Fruit fly (Drosophila melanogaster) whole organism, embryonic: ENCODE results near the gene CG5021.

Experiments used
- Adf1 ChIP-seq: fragments of 200-800 bp; sonication (Bioruptor generic); IDR thresholded peaks from 2 replicates; pipeline ENCODE4 v1.3.6; 2022; ENCODE audit warnings: missing biosample characterization, missing genetic modification characterization
- CG10321 ChIP-seq: fragments of 200-800 bp; sonication (Bioruptor generic); IDR thresholded peaks from 2 replicates; pipeline ENCODE4 v1.3.6; 2022; ENCODE audit warnings: missing biosample characterization, missing genetic modification characterization
- CG11695 ChIP-seq: fragments of 200-800 bp; sonication (Bioruptor generic); IDR thresholded peaks from 3 replicates; pipeline ENCODE4 v1.3.6; 2022; ENCODE audit warnings: missing biosample characterization, missing genetic modification characterization
- CG12219 ChIP-seq: fragments of 200-800 bp; sonication (Bioruptor generic); optimal IDR thresholded peaks from 3 replicates; lab custom pipeline; 2018; ENCODE audit warnings: missing biosample characterization, mild to moderate bottlenecking, missing genetic modification characterization
- CG12299 ChIP-seq: fragments of 200-800 bp; sonication (Bioruptor generic); optimal IDR thresholded peaks from 2 replicates; lab custom pipeline; 2018; ENCODE audit warnings: missing biosample characterization, mild to moderate bottlenecking, missing genetic modification characterization
- CG12769 ChIP-seq: fragments of 200-800 bp; sonication (Bioruptor generic); optimal IDR thresholded peaks from 2 replicates; lab custom pipeline; 2019; ENCODE audit warnings: missing biosample characterization, mild to moderate bottlenecking, missing genetic modification characterization, moderate library complexity
- CG13287 ChIP-seq: fragments of 200-800 bp; sonication (Bioruptor generic); IDR thresholded peaks from 2 replicates; pipeline ENCODE4 v1.3.6; 2022; ENCODE audit warnings: missing biosample characterization, missing genetic modification characterization; ENCODE audit not compliant: partially characterized antibody
- CG16813 ChIP-seq: fragments of 200-800 bp; sonication (Bioruptor generic); IDR thresholded peaks from 3 replicates; pipeline ENCODE4 v1.3.6; 2022; ENCODE audit warnings: missing biosample characterization, missing genetic modification characterization; ENCODE audit not compliant: partially characterized antibody
- CG17328 ChIP-seq: fragments of 200-800 bp; sonication (Bioruptor generic); IDR thresholded peaks from 2 replicates; pipeline ENCODE4 v1.3.6; 2022; ENCODE audit warnings: missing biosample characterization, missing genetic modification characterization
- CG17361 ChIP-seq: fragments of 200-800 bp; sonication (Bioruptor generic); IDR thresholded peaks from 3 replicates; pipeline ENCODE4 v1.3.6; 2022; ENCODE audit warnings: missing biosample characterization, missing genetic modification characterization
- CG1792 ChIP-seq: fragments of 200-800 bp; sonication (Bioruptor generic); optimal IDR thresholded peaks from 2 replicates; lab custom pipeline; 2016; ENCODE audit warnings: missing biosample characterization, missing genetic modification characterization
- CG30403 ChIP-seq: fragments of 200-800 bp; sonication (Bioruptor generic); optimal IDR thresholded peaks from 3 replicates; lab custom pipeline; 2016; ENCODE audit warnings: missing biosample characterization, missing genetic modification characterization
- CG4328 ChIP-seq: fragments of 200-800 bp; sonication (Bioruptor generic); optimal IDR thresholded peaks from 3 replicates; lab custom pipeline; 2017; ENCODE audit warnings: missing biosample characterization, missing genetic modification reagents, missing genetic modification characterization
- CG4820 ChIP-seq: fragments of 200-800 bp; sonication (Bioruptor generic); optimal IDR thresholded peaks from 3 replicates; lab custom pipeline; 2016; ENCODE audit warnings: missing biosample characterization, missing genetic modification characterization
- CG5245 ChIP-seq: fragments of 200-800 bp; sonication (Bioruptor generic); optimal IDR thresholded peaks from 3 replicates; lab custom pipeline; 2016; ENCODE audit warnings: missing biosample characterization, missing genetic modification characterization
- CG6683 ChIP-seq: fragments of 200-800 bp; sonication (Bioruptor generic); optimal IDR thresholded peaks from 2 replicates; lab custom pipeline; 2017; ENCODE audit warnings: missing biosample characterization, mild to moderate bottlenecking, missing genetic modification characterization, missing genetic modification reagents
- CG7357 ChIP-seq: fragments of 200-800 bp; sonication (Bioruptor generic); IDR thresholded peaks from 3 replicates; pipeline ENCODE4 v1.3.6; 2022; ENCODE audit warnings: missing biosample characterization, missing genetic modification characterization
- CG7745 ChIP-seq: fragments of 200-800 bp; sonication (Bioruptor generic); optimal IDR thresholded peaks from 2 replicates; lab custom pipeline; 2018; ENCODE audit warnings: missing biosample characterization, mild to moderate bottlenecking, missing genetic modification characterization, moderate library complexity
- Camta ChIP-seq: fragments of 200-800 bp; sonication (Bioruptor generic); optimal IDR thresholded peaks from 2 replicates; lab custom pipeline; 2016; ENCODE audit warnings: missing biosample characterization, missing genetic modification characterization
- Chrac-16 ChIP-seq: fragments of 200-800 bp; sonication (Bioruptor generic); optimal IDR thresholded peaks from 3 replicates; lab custom pipeline; 2016; ENCODE audit warnings: missing biosample characterization, missing genetic modification characterization
- Dad ChIP-seq: fragments of 200-800 bp; sonication (Bioruptor generic); optimal IDR thresholded peaks from 3 replicates; lab custom pipeline; 2016; ENCODE audit warnings: missing biosample characterization, missing genetic modification characterization
- Eip74EF ChIP-seq, 2 experiments: fragments of 200-800 bp in 1 of 2; fragments of >200 bp in 1 of 2; sonication (Bioruptor generic) in 1 of 2; optimal IDR thresholded peaks; 2 replicates each; lab custom pipeline; 2017 to 2019; ENCODE audit warnings: missing biosample characterization in 2 of 2, missing genetic modification characterization in 2 of 2, mild to moderate bottlenecking in 1 of 2, moderate library complexity in 1 of 2
- Fer1 ChIP-seq: fragments of 200-800 bp; sonication (Bioruptor generic); optimal IDR thresholded peaks from 2 replicates; lab custom pipeline; 2017; ENCODE audit warnings: missing biosample characterization, mild to moderate bottlenecking, missing genetic modification characterization
- H15 ChIP-seq: fragments of 200-800 bp; sonication (Bioruptor generic); IDR thresholded peaks from 3 replicates; pipeline ENCODE4 v1.3.6; 2022; ENCODE audit warnings: missing biosample characterization, missing genetic modification characterization
- Hr78 ChIP-seq, 2 experiments: fragments of 200-800 bp in 1 of 2; fragments of >200 bp in 1 of 2; sonication (Bioruptor generic) in 1 of 2; optimal IDR thresholded peaks; 2 replicates each; lab custom pipeline; 2017 to 2019; ENCODE audit warnings: missing biosample characterization in 2 of 2, missing genetic modification characterization in 2 of 2, mild to moderate bottlenecking in 1 of 2, moderate library complexity in 1 of 2
- Hsf ChIP-seq: fragments of 200-800 bp; sonication (Bioruptor generic); optimal IDR thresholded peaks from 3 replicates; lab custom pipeline; 2016; ENCODE audit warnings: missing biosample characterization, missing genetic modification characterization
- Lhr ChIP-seq: fragments of 200-800 bp; sonication (Bioruptor generic); optimal IDR thresholded peaks from 3 replicates; lab custom pipeline; 2017; ENCODE audit warnings: mild to moderate bottlenecking, missing biosample characterization, missing genetic modification reagents, missing genetic modification characterization
- Med ChIP-seq: fragments of 200-800 bp; sonication (Bioruptor generic); peaks from one replicate; lab custom pipeline; 2016; ENCODE audit warnings: missing biosample characterization, missing genetic modification characterization, mild to moderate bottlenecking, inconsistent platforms, moderate library complexity
- NK7.1 ChIP-seq: fragments of 200-800 bp; sonication (Bioruptor generic); optimal IDR thresholded peaks from 3 replicates; lab custom pipeline; 2016; ENCODE audit warnings: missing biosample characterization, missing genetic modification characterization
- Opbp ChIP-seq: fragments of 200-800 bp; sonication (Bioruptor generic); IDR thresholded peaks from 3 replicates; pipeline ENCODE4 v1.3.6; 2022; ENCODE audit warnings: missing biosample characterization, missing genetic modification characterization; ENCODE audit not compliant: partially characterized antibody
- Six4 ChIP-seq: fragments of 200-800 bp; sonication (Bioruptor generic); optimal IDR thresholded peaks from 2 replicates; lab custom pipeline; 2016; ENCODE audit warnings: missing biosample characterization, missing genetic modification characterization
- ash1 ChIP-seq: fragments of 200-800 bp; sonication (Bioruptor generic); optimal IDR thresholded peaks from 2 replicates; lab custom pipeline; 2018; ENCODE audit warnings: missing biosample characterization, mild to moderate bottlenecking, missing genetic modification characterization
- bbx ChIP-seq: fragments of 200-800 bp; sonication (Bioruptor generic); IDR thresholded peaks from 2 replicates; pipeline ENCODE4 v1.3.6; 2022; ENCODE audit warnings: missing biosample characterization, missing genetic modification characterization; ENCODE audit not compliant: partially characterized antibody
- cas ChIP-seq: fragments of 200-800 bp; sonication (Bioruptor generic); IDR thresholded peaks from 2 replicates; pipeline ENCODE4 v1.3.6; 2022; ENCODE audit warnings: missing biosample characterization, missing genetic modification characterization
- exex ChIP-seq: fragments of 200-800 bp; sonication (Bioruptor generic); optimal IDR thresholded peaks from 4 replicates; lab custom pipeline; 2018; ENCODE audit warnings: missing biosample characterization, mild to moderate bottlenecking, missing genetic modification characterization, moderate library complexity
- gsb ChIP-seq: fragments of 200-800 bp; sonication (Bioruptor generic); IDR thresholded peaks from 2 replicates; pipeline ENCODE4 v1.3.6; 2022; ENCODE audit warnings: missing biosample characterization, missing genetic modification characterization
- hkb ChIP-seq, 2 experiments: fragments of 200-800 bp in 1 of 2; fragments of >200 bp in 1 of 2; sonication (Bioruptor generic) in 1 of 2; IDR thresholded peaks in 1 of 2; optimal IDR thresholded peaks in 1 of 2; 2 replicates each; pipeline versions ENCODE4 v1.3.6 to Lab custom; 2017 to 2022; ENCODE audit warnings: missing biosample characterization in 1 of 2, missing genetic modification characterization in 1 of 2
- lmd ChIP-seq: fragments of 200-800 bp; sonication (Bioruptor generic); IDR thresholded peaks from 2 replicates; pipeline ENCODE4 v1.3.6; 2022; ENCODE audit warnings: missing biosample characterization, missing genetic modification characterization
- lov ChIP-seq, 2 experiments: fragments of 200-800 bp in 1 of 2; fragments of >200 bp in 1 of 2; sonication (Bioruptor generic) in 1 of 2; IDR thresholded peaks in 1 of 2; optimal IDR thresholded peaks in 1 of 2; 2 replicates in 1 of 2; 3 replicates in 1 of 2; pipeline versions ENCODE4 v1.3.6 to Lab custom; 2017 to 2022; ENCODE audit warnings: missing biosample characterization in 1 of 2, missing genetic modification characterization in 1 of 2
- pho ChIP-seq: fragments of 200-800 bp; sonication (Bioruptor generic); optimal IDR thresholded peaks from 2 replicates; lab custom pipeline; 2016; ENCODE audit warnings: missing biosample characterization, missing genetic modification characterization
- phol ChIP-seq: fragments of 200-800 bp; sonication (Bioruptor generic); optimal IDR thresholded peaks from 3 replicates; lab custom pipeline; 2018; ENCODE audit warnings: missing biosample characterization, mild to moderate bottlenecking, missing genetic modification characterization, moderate library complexity
- shn ChIP-seq: fragments of 200-800 bp; sonication (Bioruptor generic); optimal IDR thresholded peaks from 3 replicates; lab custom pipeline; 2016; ENCODE audit warnings: missing biosample characterization, missing genetic modification characterization
- sisA ChIP-seq: fragments of 200-800 bp; sonication (Bioruptor generic); IDR thresholded peaks from 2 replicates; pipeline ENCODE4 v1.3.6; 2022; ENCODE audit warnings: missing biosample characterization, missing genetic modification characterization
- tap ChIP-seq: fragments of 200-800 bp; optimal IDR thresholded peaks from 3 replicates; lab custom pipeline; 2019; ENCODE audit warnings: missing biosample characterization, mild to moderate bottlenecking, missing genetic modification characterization, moderate library complexity
- tio ChIP-seq: fragments of 200-800 bp; sonication (Bioruptor generic); optimal IDR thresholded peaks from 2 replicates; lab custom pipeline; 2017; ENCODE audit warnings: missing biosample characterization, missing genetic modification characterization, inconsistent platforms
- toy ChIP-seq: fragments of 200-800 bp; sonication (Bioruptor generic); IDR thresholded peaks from 2 replicates; pipeline ENCODE4 v1.3.6; 2022; ENCODE audit warnings: missing biosample characterization, missing genetic modification characterization
- twi ChIP-seq: fragments of 200-800 bp; optimal IDR thresholded peaks from 2 replicates; lab custom pipeline; 2019; ENCODE audit warnings: missing biosample characterization, mild to moderate bottlenecking, missing genetic modification characterization, moderate library complexity
- zfh1 ChIP-seq: fragments of 200-800 bp; sonication (Bioruptor generic); IDR thresholded peaks from 3 replicates; pipeline ENCODE4 v1.3.6; 2022; ENCODE audit warnings: missing biosample characterization, missing genetic modification characterization

CG5021 gene

dm6 chr3L:8996899-8997685 lies 30.5 kb downstream of the CG5021 start (continued):
- TF ChIP-seq zfh1 (GFP tag; lab: Robert Waterston, UW) = 0 out of 3 replicates have a peak, but pooled peaks have one; percentile 15
- TF ChIP-seq CG6683 (GFP tag; lab: Kevin White, UChicago) = no peak
- peak; percentile 44; the same call in 2 of the 3 replicates for TF ChIP-seq Opbp
- no peak for TF ChIP-seq H15 (GFP tag; lab: Robert Waterston, UW)
- no peak for TF ChIP-seq gsb (GFP tag; lab: Robert Waterston, UW)
- no peak for TF ChIP-seq CG5245
- no peak for TF ChIP-seq exex (tag; lab: Kevin White, UChicago)
- no peak for TF ChIP-seq bbx (GFP tag; lab: Robert Waterston, UW)
- no peak for TF ChIP-seq CG1792
- no peak for TF ChIP-seq CG12769 (tag; lab: Kevin White, UChicago)
- no peak for TF ChIP-seq CG7745 (tag; lab: Kevin White, UChicago)
- TF ChIP-seq lmd (GFP tag; lab: Robert Waterston, UW) = no peak
- TF ChIP-seq Med (GFP tag; lab: Kevin White, UChicago) = peak; percentile 75
- no peak for TF ChIP-seq CG11695 (GFP tag; lab: Robert Waterston, UW)
- TF ChIP-seq shn (GFP tag; lab: Kevin White, UChicago) = no peak
- TF ChIP-seq CG12299 (tag; lab: Kevin White, UChicago) = no peak
- no peak for TF ChIP-seq CG7357 (GFP tag; lab: Robert Waterston, UW)
- no peak for TF ChIP-seq Camta (GFP tag; lab: Kevin White, UChicago)
- no peak for TF ChIP-seq tio (GFP tag; lab: Kevin White, UChicago)
- TF ChIP-seq Adf1 (GFP tag; lab: Robert Waterston, UW) = peak; percentile 5; the same call in 1 of the 2 replicates
- TF ChIP-seq CG4328 (GFP tag; lab: Kevin White, UChicago) = no peak
- no peak for TF ChIP-seq CG16813
- TF ChIP-seq pho (GFP tag; lab: Kevin White, UChicago) = no peak
- TF ChIP-seq sisA (GFP tag; lab: Robert Waterston, UW) = no peak
- TF ChIP-seq CG17361 (GFP tag; lab: Robert Waterston, UW) = no peak
- TF ChIP-seq tap (tag; lab: Kevin White, UChicago) = no peak
- TF ChIP-seq CG12219 (GFP tag; lab: Kevin White, UChicago) = no peak
- TF ChIP-seq CG4820 (GFP tag; lab: Kevin White, UChicago) = no peak
- TF ChIP-seq Chrac-16 (GFP tag; lab: Kevin White, UChicago) = no peak
- TF ChIP-seq Lhr = no peak
- no peak for TF ChIP-seq CG10321 (GFP tag; lab: Robert Waterston, UW)
- TF ChIP-seq CG13287 (GFP tag; lab: Robert Waterston, UW) = no peak
- no peak for TF ChIP-seq ash1 (GFP tag; lab: Kevin White, UChicago)
- TF ChIP-seq lov (optimal IDR thresholded peaks at IDR 0.05; lab: Kevin White, UChicago) = no peak
- TF ChIP-seq lov (GFP tag; IDR thresholded peaks at IDR 0.05; lab: Robert Waterston, UW) = 0 out of 3 replicates have a peak, but pooled peaks have one; percentile 48
- TF ChIP-seq phol (tag; lab: Kevin White, UChicago) = no peak
- no peak for TF ChIP-seq Dad (GFP tag; lab: Kevin White, UChicago)
- TF ChIP-seq Fer1 (GFP tag; lab: Kevin White, UChicago) = no peak
- TF ChIP-seq Hsf (GFP tag; lab: Kevin White, UChicago) = no peak
- no peak for TF ChIP-seq NK7.1 (GFP tag; lab: Kevin White, UChicago)
- no peak for TF ChIP-seq CG17328 (GFP tag; lab: Robert Waterston, UW)
- TF ChIP-seq CG30403 (GFP tag; lab: Kevin White, UChicago) = no peak
- no peak for TF ChIP-seq Eip74EF (GFP tag; optimal IDR thresholded peaks at IDR 0.05; lab: Kevin White, UChicago)
- no peak for TF ChIP-seq toy (GFP tag; lab: Robert Waterston, UW)
- no peak for TF ChIP-seq cas (GFP tag; lab: Robert Waterston, UW)
- TF ChIP-seq Six4 = no peak
- TF ChIP-seq Hr78 (GFP tag; optimal IDR thresholded peaks at IDR 0.05; lab: Kevin White, UChicago) = no peak
- no peak for TF ChIP-seq hkb (optimal IDR thresholded peaks at IDR 0.05; lab: Kevin White, UChicago)
- 0 out of 2 replicates have a peak, but pooled peaks have one; percentile 24 for TF ChIP-seq hkb (GFP tag; IDR thresholded peaks at IDR 0.05; lab: Robert Waterston, UW)
- TF ChIP-seq twi (tag; lab: Kevin White, UChicago) = no peak
